Worm (Caenorhabditis elegans) whole organism, L1 larva: ENCODE data around the gene T20D4.12.
A peak's percentile ranks its signal among the peaks of the same experiment; 100 is the strongest.
"Not testable (repeated sequence)": the region's sequence is repeated elsewhere in the genome, so short reads cannot be mapped to it uniquely, and the experiment has no call there.

Experiments used
- C34B4.2 ChIP-seq: sonication (generic microtip); optimal IDR thresholded peaks from 2 replicates; lab custom pipeline; 2017; ENCODE audit warnings: mild to moderate bottlenecking, missing genetic modification characterization, missing compliant biosample characterization
- aha-1 ChIP-seq: fragments of 150-350 bp; optimal IDR thresholded peaks from 2 replicates; lab custom pipeline; 2014; ENCODE audit warnings: missing biosample characterization, missing genetic modification characterization
- alr-1 ChIP-seq: fragments of 200-800 bp; sonication (Bioruptor generic); optimal IDR thresholded peaks from 2 replicates; lab custom pipeline; 2018; ENCODE audit warnings: borderline replicate concordance, mild to moderate bottlenecking, missing genetic modification characterization, missing compliant biosample characterization
- aly-2 ChIP-seq: fragments of 150-350 bp; optimal IDR thresholded peaks from 2 replicates; lab custom pipeline; 2014; ENCODE audit warnings: missing biosample characterization, missing genetic modification characterization
- ama-1 ChIP-seq: fragments of 150-350 bp; optimal IDR thresholded peaks from 2 replicates; lab custom pipeline; 2014
- ceh-88 ChIP-seq: fragments of 200-800 bp; sonication (Bioruptor generic); IDR thresholded peaks from 2 replicates; pipeline ENCODE4 v1.3.6; 2022; ENCODE audit warnings: missing genetic modification characterization, missing compliant biosample characterization
- ces-1 ChIP-seq: fragments of 150-350 bp; optimal IDR thresholded peaks from 2 replicates; lab custom pipeline; 2014; ENCODE audit warnings: missing biosample characterization, missing genetic modification reagents, missing genetic modification characterization
- efl-1 ChIP-seq, 4 experiments: fragments of 150-350 bp; optimal IDR thresholded peaks in 3 of 4; peaks in 1 of 4; 1 replicate in 1 of 4; 2 replicates in 3 of 4; lab custom pipeline; 2014; ENCODE audit warnings: missing biosample characterization in 2 of 4, missing genetic modification characterization in 2 of 4, missing genetic modification reagents in 2 of 4
- egl-27 ChIP-seq, 2 experiments: fragments of 150-350 bp in 1 of 2; sonication (generic microtip); optimal IDR thresholded peaks; 3 replicates each; lab custom pipeline; 2017 to 2018; ENCODE audit warnings: missing biosample characterization in 2 of 2, missing genetic modification characterization in 2 of 2, missing genetic modification reagents in 2 of 2
- elt-2 ChIP-seq: sonication (generic microtip); optimal IDR thresholded peaks from 2 replicates; lab custom pipeline; 2016; ENCODE audit warnings: missing genetic modification characterization, mild to moderate bottlenecking, inconsistent platforms, missing compliant biosample characterization, missing genetic modification reagents
- elt-3 ChIP-seq, 6 experiments: fragments of 150-350 bp in 1 of 6; sonication (generic microtip); optimal IDR thresholded peaks; 2 replicates each; lab custom pipeline; 2017 to 2018; ENCODE audit warnings: missing biosample characterization in 6 of 6, missing genetic modification characterization in 6 of 6, inconsistent platforms in 1 of 6
- fkh-8 ChIP-seq: sonication (generic microtip); optimal IDR thresholded peaks from 2 replicates; lab custom pipeline; 2016; ENCODE audit warnings: mild to moderate bottlenecking, missing genetic modification characterization, missing compliant biosample characterization
- jun-1 ChIP-seq: fragments of 150-350 bp; optimal IDR thresholded peaks from 2 replicates; lab custom pipeline; 2014; ENCODE audit warnings: missing biosample characterization, missing genetic modification reagents, missing genetic modification characterization
- lin-13 ChIP-seq: fragments of 150-350 bp; optimal IDR thresholded peaks from 2 replicates; lab custom pipeline; 2014; ENCODE audit warnings: missing biosample characterization, missing genetic modification reagents, missing genetic modification characterization
- lin-35 ChIP-seq, 2 experiments: fragments of 150-350 bp; optimal IDR thresholded peaks; 2 replicates each; lab custom pipeline; 2014; ENCODE audit warnings: missing biosample characterization in 2 of 2, missing genetic modification characterization in 2 of 2, missing genetic modification reagents in 2 of 2
- lin-39 ChIP-seq: fragments of 150-350 bp; optimal IDR thresholded peaks from 2 replicates; lab custom pipeline; 2014; ENCODE audit warnings: missing biosample characterization, missing genetic modification reagents, missing genetic modification characterization
- lsy-2 ChIP-seq, 2 experiments: fragments of 150-350 bp; optimal IDR thresholded peaks; 2 replicates each; lab custom pipeline; 2014; ENCODE audit warnings: missing biosample characterization in 2 of 2, missing genetic modification characterization in 2 of 2
- mep-1 ChIP-seq: fragments of 150-350 bp; optimal IDR thresholded peaks from 2 replicates; lab custom pipeline; 2014; ENCODE audit warnings: missing biosample characterization, missing genetic modification characterization
- nhr-11 ChIP-seq: fragments of 150-350 bp; optimal IDR thresholded peaks from 2 replicates; lab custom pipeline; 2014; ENCODE audit warnings: missing biosample characterization, missing genetic modification characterization
- nhr-19 ChIP-seq: fragments of 200-800 bp; sonication (Bioruptor generic); conservative IDR thresholded peaks from 2 replicates; pipeline ENCODE4 v1.3.6; 2022; ENCODE audit warnings: missing genetic modification characterization, missing compliant biosample characterization
- nhr-237 ChIP-seq: fragments of 150-350 bp; optimal IDR thresholded peaks from 2 replicates; lab custom pipeline; 2014; ENCODE audit warnings: missing biosample characterization, missing genetic modification characterization
- nhr-76 ChIP-seq: sonication (generic microtip); optimal IDR thresholded peaks from 2 replicates; lab custom pipeline; 2017; ENCODE audit warnings: missing biosample characterization, missing genetic modification characterization
- nhr-77 ChIP-seq: fragments of 150-350 bp; optimal IDR thresholded peaks from 2 replicates; lab custom pipeline; 2014; ENCODE audit warnings: missing biosample characterization, missing genetic modification characterization
- snu-23 ChIP-seq: sonication (generic microtip); optimal IDR thresholded peaks from 2 replicates; lab custom pipeline; 2016; ENCODE audit warnings: missing genetic modification characterization, missing compliant biosample characterization
- sptf-1 ChIP-seq: fragments of 150-350 bp; optimal IDR thresholded peaks from 2 replicates; lab custom pipeline; 2014; ENCODE audit warnings: missing biosample characterization, missing genetic modification characterization
- sup-37 ChIP-seq: fragments of 200-800 bp; sonication (Bioruptor generic); optimal IDR thresholded peaks from 2 replicates; lab custom pipeline; 2018; ENCODE audit warnings: mild to moderate bottlenecking, missing genetic modification characterization, missing compliant biosample characterization
- swsn-7 ChIP-seq: sonication (generic microtip); optimal IDR thresholded peaks from 2 replicates; lab custom pipeline; 2016; ENCODE audit warnings: missing genetic modification characterization, missing compliant biosample characterization
- tbx-2 ChIP-seq: sonication (generic microtip); optimal IDR thresholded peaks from 2 replicates; lab custom pipeline; 2016; ENCODE audit warnings: missing genetic modification characterization, missing compliant biosample characterization
- unc-62 ChIP-seq: fragments of 150-350 bp; optimal IDR thresholded peaks from 2 replicates; lab custom pipeline; 2014; ENCODE audit warnings: missing biosample characterization, missing genetic modification reagents, missing genetic modification characterization
- vab-15 ChIP-seq: sonication (generic microtip); optimal IDR thresholded peaks from 2 replicates; lab custom pipeline; 2017; ENCODE audit warnings: missing genotype, mild to moderate bottlenecking, missing genetic modification characterization, missing compliant biosample characterization
- xbp-1 ChIP-seq: sonication (generic microtip); optimal IDR thresholded peaks from 2 replicates; lab custom pipeline; 2016; ENCODE audit warnings: missing genetic modification characterization, missing compliant biosample characterization
- zag-1 ChIP-seq: fragments of 150-350 bp; optimal IDR thresholded peaks from 2 replicates; lab custom pipeline; 2014; ENCODE audit warnings: missing biosample characterization, missing genetic modification characterization
- zip-4 ChIP-seq: fragments of 200-800 bp; sonication (Bioruptor generic); optimal IDR thresholded peaks from 2 replicates; lab custom pipeline; 2018; ENCODE audit warnings: mild to moderate bottlenecking, missing genetic modification characterization, moderate library complexity, missing compliant biosample characterization

Gene T20D4.12

DNA sequence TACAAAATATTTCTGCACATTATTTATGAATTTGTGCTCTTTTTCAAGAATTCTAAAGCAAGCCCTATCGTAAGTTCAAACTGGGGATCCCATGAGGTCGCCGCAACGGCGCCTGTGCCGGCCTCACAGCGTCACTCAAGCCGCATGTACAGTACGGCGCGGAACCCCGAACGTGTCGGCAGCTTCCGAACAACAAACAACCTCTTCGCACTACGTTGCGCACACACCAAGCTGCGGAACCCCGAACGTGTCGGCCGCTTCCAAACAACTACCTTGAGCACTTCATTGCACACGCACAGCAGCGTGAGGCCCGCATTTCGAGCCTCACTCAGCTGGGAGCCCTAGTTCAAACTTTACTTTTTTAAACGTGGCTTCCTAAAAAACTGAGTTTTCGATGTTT lies 2.8 kb upstream of the T20D4.12 start:
- TF ChIP-seq lin-39 (tag; lab: Kevin White, UChicago) (no peak), fkh-8 (tag; lab: Kevin White, UChicago) (no peak), xbp-1 (tag; lab: Kevin White, UChicago) (no peak), efl-1 (optimal IDR thresholded peaks at IDR 0.05; lab: Kevin White, UChicago) (no peak), efl-1 (GFP tag; optimal IDR thresholded peaks at IDR 0.05 in 1 of 2; lab: Kevin White, UChicago) (peak in 1 of 2 experiments; percentile 62), vab-15 (tag; lab: Kevin White, UChicago) (no peak)

DNA sequence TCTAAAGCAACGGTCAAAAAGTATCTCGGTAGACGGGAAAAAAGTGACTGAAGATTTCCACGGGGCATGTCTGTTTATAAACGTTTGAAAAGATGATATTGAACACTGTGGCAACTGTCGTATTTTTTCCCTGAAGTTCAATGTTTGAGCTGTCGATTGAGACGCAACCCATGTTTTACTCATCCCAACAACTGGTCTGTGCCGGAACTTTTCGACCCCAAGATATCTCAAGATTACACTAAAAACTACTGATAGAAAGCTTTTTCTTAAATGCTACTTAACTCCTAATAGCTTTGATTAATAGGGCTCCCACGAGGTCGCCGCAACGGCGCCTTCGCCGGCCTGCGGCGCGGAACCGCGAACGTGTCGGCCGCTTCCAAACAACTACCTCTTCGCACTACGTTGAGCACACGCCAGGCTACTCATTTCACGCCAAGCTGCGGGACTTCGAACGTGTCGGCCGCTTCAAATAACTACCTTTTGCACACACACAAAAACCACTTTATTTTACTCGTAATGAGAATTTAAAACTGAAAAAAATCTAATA lies 2.1 kb upstream of the T20D4.12 start, which contains the start of gene T20D4.15:
Gene T20D4.15 (minus strand): TSS at position 51 of the 547 bp plus-strand sequence.
- TF ChIP-seq nhr-19 (GFP tag; lab: Robert Waterston, UW) (no peak), lsy-2 (tag; optimal IDR thresholded peaks at IDR 0.05; lab: Kevin White, UChicago) (no peak), mep-1 (tag; lab: Kevin White, UChicago) (no peak)

DNA sequence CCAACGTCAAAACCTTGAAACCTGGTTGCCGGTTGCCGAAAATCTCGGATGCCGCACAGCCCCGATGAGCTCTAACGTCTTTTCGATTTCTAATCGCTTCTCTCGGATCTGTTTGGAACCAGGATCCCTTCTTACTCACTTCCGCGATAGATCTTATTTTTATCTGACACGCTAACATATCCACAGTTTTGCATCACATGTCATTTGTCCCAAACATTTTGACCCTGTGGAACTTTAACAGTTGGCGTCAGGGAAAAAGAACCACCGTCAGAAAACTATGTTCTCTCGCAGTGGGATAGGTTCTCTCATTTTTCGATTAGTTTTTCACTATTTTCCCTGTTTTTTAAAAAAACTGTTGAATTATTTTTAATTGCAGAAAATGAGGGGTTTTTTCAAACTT lies 1.4 kb downstream of the T20D4.12 start, which contains the start of gene T20D4.11:
Gene T20D4.11 (plus strand): TSS at position 377 of the 400 bp plus-strand sequence.
- TF ChIP-seq lin-35 (GFP tag; optimal IDR thresholded peaks at IDR 0.05; lab: Kevin White, UChicago): no peak
- no peak for TF ChIP-seq xbp-1 (tag; lab: Kevin White, UChicago)
- no peak for TF ChIP-seq nhr-11
- no peak for TF ChIP-seq zip-4
- no peak for TF ChIP-seq tbx-2 (tag; lab: Kevin White, UChicago)
- no peak for TF ChIP-seq jun-1 (tag; lab: Kevin White, UChicago)
- no peak for TF ChIP-seq snu-23 (GFP tag; lab: Kevin White, UChicago)
- no peak for TF ChIP-seq aha-1 (tag; lab: Kevin White, UChicago)
- TF ChIP-seq lsy-2 (tag; optimal IDR thresholded peaks at IDR 0.05; lab: Kevin White, UChicago): no peak
- TF ChIP-seq zag-1 (tag; lab: Kevin White, UChicago): no peak
- TF ChIP-seq unc-62 (GFP tag; lab: Kevin White, UChicago): no peak
- no peak for TF ChIP-seq alr-1 (tag; lab: Kevin White, UChicago)
- no peak for TF ChIP-seq ces-1 (GFP tag; lab: Kevin White, UChicago)
- TF ChIP-seq elt-2 (tag; lab: Kevin White, UChicago): no peak
- TF ChIP-seq, all 84 proteins: peak for 0

DNA sequence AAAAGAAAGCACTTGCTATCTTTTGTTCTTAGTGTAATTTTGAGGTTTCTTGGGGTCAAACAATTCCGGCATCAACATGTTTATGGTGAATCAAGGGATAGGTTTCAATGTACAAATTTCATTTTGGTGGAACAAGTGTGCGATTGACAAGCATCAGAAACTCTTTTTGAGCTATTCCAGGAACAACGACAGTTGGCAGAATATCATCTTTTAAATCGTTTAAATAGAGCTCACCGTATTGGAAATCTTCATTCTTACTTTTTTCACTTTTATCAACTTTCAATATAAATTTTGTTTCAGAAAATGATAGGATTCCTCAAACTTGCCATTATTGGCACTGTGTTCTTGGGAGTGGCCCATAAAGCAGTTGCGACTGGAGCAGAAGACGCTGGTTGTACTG lies 3.1 kb downstream of the T20D4.12 start, which contains the start of gene T20D4.10:
Gene T20D4.10 (plus strand): TSS at position 301 of the 400 bp plus-strand sequence.
- not testable (repeated sequence) for TF ChIP-seq aly-2; ceh-88 (GFP tag; lab: Robert Waterston, UW); ama-1 (lab: Kevin White, UChicago)
- TF ChIP-seq, all 84 proteins: peak for 0; not testable (repeated sequence) for 84

DNA sequence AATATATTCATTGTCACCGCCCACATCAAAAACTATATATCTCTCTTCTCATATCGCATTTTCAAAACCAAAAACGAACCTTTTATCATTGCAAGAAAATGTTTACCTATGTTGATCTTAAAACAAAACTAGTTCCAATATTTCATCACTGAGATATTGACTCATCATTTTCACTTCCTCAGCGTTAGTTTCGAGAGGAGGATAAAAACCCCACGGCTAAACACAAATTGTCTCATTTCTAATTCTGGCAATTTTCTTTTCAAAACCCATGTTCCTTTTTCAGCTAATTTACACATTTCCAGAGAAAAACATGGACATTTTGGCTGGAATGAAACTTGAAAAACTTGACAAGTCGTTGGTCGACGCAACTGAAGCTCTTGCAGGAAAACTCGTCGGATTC lies 11.7 kb downstream of the T20D4.12 start, which contains the start of gene T20D4.7:
Gene T20D4.7 (plus strand): TSS at position 301 of the 400 bp plus-strand sequence.
- no peak for TF ChIP-seq ceh-88 (GFP tag; lab: Robert Waterston, UW)
- no peak for TF ChIP-seq elt-3 (tag; optimal IDR thresholded peaks at IDR 0.05; lab: Kevin White, UChicago)
- no peak for TF ChIP-seq sup-37 (GFP tag; lab: Kevin White, UChicago)
- TF ChIP-seq nhr-237 (tag; lab: Kevin White, UChicago): no peak
- TF ChIP-seq swsn-7 (tag; lab: Kevin White, UChicago): no peak
- no peak for TF ChIP-seq nhr-77
- no peak for TF ChIP-seq nhr-76 (tag; lab: Kevin White, UChicago)
- no peak for TF ChIP-seq lin-13 (GFP tag; lab: Kevin White, UChicago)
- TF ChIP-seq egl-27 (tag; optimal IDR thresholded peaks at IDR 0.05; lab: Kevin White, UChicago): no peak
- TF ChIP-seq C34B4.2 (tag; lab: Kevin White, UChicago): no peak
- TF ChIP-seq sptf-1 (tag; lab: Kevin White, UChicago): no peak
